Worm (Caenorhabditis elegans): ENCODE measurements around the gene srsx-29.

Gene srsx-29

ce11 chrV:10203435-10204009 lies 48.7 kb downstream of the srsx-29 start, which contains the start of gene chpf-1 (continued):
- TF ChIP-seq lsy-2 (tag; optimal IDR thresholded peaks at IDR 0.05): peak in 1 of 2 experiments; percentile 0

ce11 chrV:10204863-10205338 lies 50.1 kb downstream of the srsx-29 start, which contains the start of the genes ZK856.19 and ZK856.11:
Gene ZK856.19 (minus strand): TSS chrV:10204913.
Gene ZK856.11 (minus strand): TSS chrV:10204938.
- TF ChIP-seq sma-3 (GFP tag; optimal IDR thresholded peaks at IDR 0.05) (peak; percentile 62), dmd-4 (tag; optimal IDR thresholded peaks at IDR 0.05) (no peak), nhr-25 (tag; optimal IDR thresholded peaks at IDR 0.05) (peak; percentile 66), C34F6.9 (tag; optimal IDR thresholded peaks at IDR 0.05) (peak; percentile 86), unc-39 (tag; optimal IDR thresholded peaks at IDR 0.05) (no peak), crh-2 (tag; optimal IDR thresholded peaks at IDR 0.05) (peak; percentile 76), nhr-129 (tag; optimal IDR thresholded peaks at IDR 0.05) (peak; percentile 43), lin-11 (tag; optimal IDR thresholded peaks at IDR 0.05) (no peak), sma-9 (GFP tag; optimal IDR thresholded peaks at IDR 0.05) (peak; percentile 41), sma-9 (tag; optimal IDR thresholded peaks at IDR 0.05) (no peak), ama-1 (optimal IDR thresholded peaks at IDR 0.05) (peak; percentile 25), lin-39 (tag; optimal IDR thresholded peaks at IDR 0.05) (no peak), elt-1 (tag; optimal IDR thresholded peaks at IDR 0.05) (no peak), nhr-10 (tag; optimal IDR thresholded peaks at IDR 0.05) (no peak), nhr-23 (tag; optimal IDR thresholded peaks at IDR 0.05) (no peak), nhr-21 (tag; optimal IDR thresholded peaks at IDR 0.05) (peak; percentile 41), sem-4 (tag; optimal IDR thresholded peaks at IDR 0.05) (peak; percentile 21), unc-55 (GFP tag; optimal IDR thresholded peaks at IDR 0.05) (peak; percentile 72), nhr-237 (tag; optimal IDR thresholded peaks at IDR 0.05) (no peak), lsy-2 (tag; optimal IDR thresholded peaks at IDR 0.05) (peak; percentile 67 to 89), lin-13 (GFP tag; optimal IDR thresholded peaks at IDR 0.05) (peak; percentile 51), mab-5 (tag; optimal IDR thresholded peaks at IDR 0.05) (peak; percentile 37), gmeb-1 (tag; optimal IDR thresholded peaks at IDR 0.05) (peak; percentile 80), R02D3.7 (tag; optimal IDR thresholded peaks at IDR 0.05) (peak; percentile 52)

ce11 chrV:10205483-10205882 lies 50.7 kb downstream of the srsx-29 start, which contains the start of gene ZK856.16:
Gene ZK856.16 (minus strand): TSS chrV:10205583.
- TF ChIP-seq nhr-12 (tag; optimal IDR thresholded peaks at IDR 0.05) (no peak), mab-5 (tag; optimal IDR thresholded peaks at IDR 0.05) (no peak), aly-2 (tag; optimal IDR thresholded peaks at IDR 0.05) (no peak), R02D3.7 (tag; optimal IDR thresholded peaks at IDR 0.05) (no peak), elt-3 (tag; optimal IDR thresholded peaks at IDR 0.05) (no peak), mdl-1 (tag; optimal IDR thresholded peaks at IDR 0.05) (no peak), unc-39 (tag; optimal IDR thresholded peaks at IDR 0.05) (no peak), sma-9 (GFP tag; optimal IDR thresholded peaks at IDR 0.05) (no peak), sma-9 (tag; optimal IDR thresholded peaks at IDR 0.05) (no peak), ztf-1 (GFP tag; conservative IDR thresholded peaks at IDR 0.05) (no peak), unc-55 (GFP tag; optimal IDR thresholded peaks at IDR 0.05) (no peak), fos-1 (tag; optimal IDR thresholded peaks at IDR 0.05) (no peak), zag-1 (tag; optimal IDR thresholded peaks at IDR 0.05) (no peak), nhr-11 (tag; optimal IDR thresholded peaks at IDR 0.05) (no peak), skn-1 (tag; optimal IDR thresholded peaks at IDR 0.05) (no peak), F13H6.1 (tag; optimal IDR thresholded peaks at IDR 0.05) (no peak), unc-62 (GFP tag; optimal IDR thresholded peaks at IDR 0.05) (no peak), elt-1 (tag; optimal IDR thresholded peaks at IDR 0.05) (no peak), lsy-2 (tag; optimal IDR thresholded peaks at IDR 0.05) (no peak), C34F6.9 (tag; optimal IDR thresholded peaks at IDR 0.05) (no peak), ztf-4 (tag; optimal IDR thresholded peaks at IDR 0.05) (no peak)

All from whole organism, L2 larva.